Worm (Caenorhabditis elegans): ENCODE results near the gene fbxb-14.

DNA sequence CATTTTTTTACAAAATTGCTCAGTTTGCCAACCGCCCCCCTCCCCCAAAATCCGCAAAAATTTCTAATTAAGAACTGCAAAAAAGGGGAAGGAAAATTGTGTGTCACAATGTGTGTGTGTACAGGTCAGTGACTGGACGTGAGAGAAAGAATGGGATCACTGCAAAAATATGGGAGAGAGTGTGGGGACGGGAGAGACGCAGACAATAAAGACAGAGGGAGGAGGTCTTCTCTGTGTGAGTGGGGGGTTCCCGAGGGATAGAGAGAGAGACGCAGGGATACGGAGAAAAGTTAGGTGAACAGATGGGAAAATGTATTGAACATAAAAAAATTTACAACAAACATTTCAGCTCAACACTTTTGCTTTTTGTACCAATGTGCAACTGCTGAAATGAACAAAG, 43.4 kb upstream of the fbxb-14 start:
- TF ChIP-seq ama-1 (optimal IDR thresholded peaks at IDR 0.05): no peak
- no peak for TF ChIP-seq ets-7 (tag; optimal IDR thresholded peaks at IDR 0.05)
- no peak for TF ChIP-seq scrt-1 (GFP tag; IDR thresholded peaks at IDR 0.05)
- no peak for TF ChIP-seq aly-1 (tag; optimal IDR thresholded peaks at IDR 0.05)
- no peak for TF ChIP-seq tra-4 (tag; optimal IDR thresholded peaks at IDR 0.05)
- no peak for TF ChIP-seq flt-1 (GFP tag; IDR thresholded peaks at IDR 0.05)
- TF ChIP-seq hnd-1 (tag; optimal IDR thresholded peaks at IDR 0.05): no peak
- TF ChIP-seq B0310.2 (tag; optimal IDR thresholded peaks at IDR 0.05): no peak
- no peak for TF ChIP-seq tbx-11 (GFP tag; IDR thresholded peaks at IDR 0.05)
- TF ChIP-seq ceh-13 (GFP tag; optimal IDR thresholded peaks at IDR 0.05): no peak
- no peak for TF ChIP-seq hmg-4 (GFP tag; optimal IDR thresholded peaks at IDR 0.05)
- TF ChIP-seq sea-1 (GFP tag; conservative IDR thresholded peaks at IDR 0.05): no peak

Measured in whole organism, early embryonic.